Worm (Caenorhabditis elegans) whole organism, mixed stage, embryonic: ENCODE measurements around the gene gmpr-1.
A peak's percentile ranks its signal among the peaks of the same experiment; 100 is the strongest.

Experiments
- M03D4.4 ChIP-seq: sonication (generic microtip); optimal IDR thresholded peaks from 2 replicates; lab custom pipeline; 2017; ENCODE audit warnings: mild to moderate bottlenecking, missing genetic modification characterization, missing compliant biosample characterization
- bed-3 ChIP-seq: fragments of 200-800 bp; sonication (Bioruptor generic); optimal IDR thresholded peaks from 3 replicates; lab custom pipeline; 2018; ENCODE audit warnings: mild to moderate bottlenecking, missing genetic modification characterization, moderate library complexity, missing compliant biosample characterization
- blmp-1 ChIP-seq: fragments of 150-350 bp; optimal IDR thresholded peaks from 2 replicates; lab custom pipeline; 2014; ENCODE audit warnings: missing biosample characterization, missing genetic modification characterization
- ceh-39 ChIP-seq: fragments of 150-350 bp; optimal IDR thresholded peaks from 2 replicates; lab custom pipeline; 2014; ENCODE audit warnings: missing biosample characterization, missing genetic modification characterization
- ceh-43 ChIP-seq: fragments of 200-800 bp; sonication (Bioruptor generic); optimal IDR thresholded peaks from 2 replicates; lab custom pipeline; 2018; ENCODE audit warnings: mild to moderate bottlenecking, missing genetic modification characterization, moderate library complexity, missing compliant biosample characterization
- ces-1 ChIP-seq: fragments of 150-350 bp; optimal IDR thresholded peaks from 2 replicates; lab custom pipeline; 2014; ENCODE audit warnings: missing biosample characterization, missing genetic modification reagents, missing genetic modification characterization
- cnd-1 ChIP-seq: fragments of 200-800 bp; sonication (Bioruptor generic); optimal IDR thresholded peaks from 2 replicates; lab custom pipeline; 2018; ENCODE audit warnings: mild to moderate bottlenecking, missing genetic modification characterization, missing compliant biosample characterization
- drap-1 ChIP-seq: fragments of 200-800 bp; sonication (Bioruptor generic); optimal IDR thresholded peaks from 3 replicates; lab custom pipeline; 2018; ENCODE audit warnings: mild to moderate bottlenecking, missing genetic modification characterization, missing compliant biosample characterization
- elt-1 ChIP-seq: sonication (generic microtip); optimal IDR thresholded peaks from 2 replicates; lab custom pipeline; 2017; ENCODE audit warnings: missing genetic modification characterization, mild to moderate bottlenecking, missing compliant biosample characterization, antibody characterized with exemption, moderate library complexity, borderline replicate concordance; ENCODE audit not compliant: insufficient read depth
- flh-1 ChIP-seq: fragments of 200-800 bp; sonication (Bioruptor generic); optimal IDR thresholded peaks from 2 replicates; lab custom pipeline; 2018; ENCODE audit warnings: mild to moderate bottlenecking, missing genetic modification characterization, moderate library complexity, missing compliant biosample characterization
- ham-2 ChIP-seq: fragments of 200-800 bp; sonication (Bioruptor generic); optimal IDR thresholded peaks from 2 replicates; lab custom pipeline; 2018; ENCODE audit warnings: mild to moderate bottlenecking, missing genetic modification characterization, missing compliant biosample characterization
- hlh-1 ChIP-seq: fragments of 150-350 bp; optimal IDR thresholded peaks from 2 replicates; lab custom pipeline; 2014; ENCODE audit warnings: missing biosample characterization, missing genetic modification reagents, missing genetic modification characterization
- lin-13 ChIP-seq: fragments of 150-350 bp; optimal IDR thresholded peaks from 2 replicates; lab custom pipeline; 2014; ENCODE audit warnings: missing biosample characterization, missing genetic modification characterization
- lsy-2 ChIP-seq: fragments of 150-350 bp; optimal IDR thresholded peaks from 2 replicates; lab custom pipeline; 2014; ENCODE audit warnings: missing biosample characterization, missing genetic modification characterization
- mab-5 ChIP-seq: fragments of 150-350 bp; optimal IDR thresholded peaks from 2 replicates; lab custom pipeline; 2014; ENCODE audit warnings: missing biosample characterization, missing genetic modification characterization
- mep-1 ChIP-seq: fragments of 150-350 bp; optimal IDR thresholded peaks from 2 replicates; lab custom pipeline; 2017; ENCODE audit warnings: missing biosample characterization, missing genetic modification reagents, missing genetic modification characterization, inconsistent platforms
- mls-2 ChIP-seq: sonication (generic microtip); optimal IDR thresholded peaks from 2 replicates; lab custom pipeline; 2016; ENCODE audit warnings: mild to moderate bottlenecking, missing genetic modification characterization, moderate library complexity, missing compliant biosample characterization
- nhr-2 ChIP-seq: fragments of 150-350 bp; optimal IDR thresholded peaks from 2 replicates; lab custom pipeline; 2014; ENCODE audit warnings: missing biosample characterization, missing genetic modification characterization
- nhr-237 ChIP-seq: fragments of 150-350 bp; optimal IDR thresholded peaks from 2 replicates; lab custom pipeline; 2014; ENCODE audit warnings: missing biosample characterization, missing genetic modification characterization
- nhr-28 ChIP-seq: fragments of 150-350 bp; optimal IDR thresholded peaks from 2 replicates; lab custom pipeline; 2014; ENCODE audit warnings: missing biosample characterization, missing genetic modification characterization
- nhr-76 ChIP-seq: sonication (generic microtip); optimal IDR thresholded peaks from 2 replicates; lab custom pipeline; 2017; ENCODE audit warnings: missing biosample characterization, missing genetic modification characterization
- pha-4 ChIP-seq: fragments of 150-350 bp; optimal IDR thresholded peaks from 2 replicates; lab custom pipeline; 2018; ENCODE audit warnings: missing biosample characterization, missing genetic modification reagents, missing genetic modification characterization
- sem-2 ChIP-seq: fragments of 200-800 bp; sonication (Bioruptor generic); optimal IDR thresholded peaks from 2 replicates; lab custom pipeline; 2018; ENCODE audit warnings: mild to moderate bottlenecking, missing genetic modification characterization, missing compliant biosample characterization
- snpc-4 ChIP-seq: fragments of 150-350 bp; optimal IDR thresholded peaks from 2 replicates; lab custom pipeline; 2014; ENCODE audit warnings: missing biosample characterization, missing genetic modification characterization
- sptf-1 ChIP-seq: sonication (generic microtip); optimal IDR thresholded peaks from 2 replicates; lab custom pipeline; 2017; ENCODE audit warnings: mild to moderate bottlenecking, missing genetic modification characterization, moderate library complexity, missing compliant biosample characterization
- tbx-8 ChIP-seq: fragments of 200-800 bp; sonication (Bioruptor generic); optimal IDR thresholded peaks from 2 replicates; lab custom pipeline; 2018; ENCODE audit warnings: mild to moderate bottlenecking, missing genetic modification characterization, moderate library complexity, missing compliant biosample characterization
- unc-120 ChIP-seq: sonication (generic microtip); optimal IDR thresholded peaks from 2 replicates; lab custom pipeline; 2017; ENCODE audit warnings: missing genetic modification characterization, missing compliant biosample characterization; ENCODE audit not compliant: poor library complexity, severe bottlenecking
- unc-39 ChIP-seq: fragments of 150-350 bp; optimal IDR thresholded peaks from 2 replicates; lab custom pipeline; 2014; ENCODE audit warnings: missing biosample characterization, missing genetic modification characterization
- unc-62 ChIP-seq: fragments of 150-350 bp; optimal IDR thresholded peaks from 2 replicates; lab custom pipeline; 2014; ENCODE audit warnings: missing biosample characterization, missing genetic modification reagents, missing genetic modification characterization
- zip-8 ChIP-seq: fragments of 150-350 bp; optimal IDR thresholded peaks from 2 replicates; lab custom pipeline; 2014; ENCODE audit warnings: missing biosample characterization, missing genetic modification characterization
- ztf-11 ChIP-seq: fragments of 150-350 bp; optimal IDR thresholded peaks from 2 replicates; lab custom pipeline; 2014; ENCODE audit warnings: missing biosample characterization, missing genetic modification characterization

The gmpr-1 gene

DNA sequence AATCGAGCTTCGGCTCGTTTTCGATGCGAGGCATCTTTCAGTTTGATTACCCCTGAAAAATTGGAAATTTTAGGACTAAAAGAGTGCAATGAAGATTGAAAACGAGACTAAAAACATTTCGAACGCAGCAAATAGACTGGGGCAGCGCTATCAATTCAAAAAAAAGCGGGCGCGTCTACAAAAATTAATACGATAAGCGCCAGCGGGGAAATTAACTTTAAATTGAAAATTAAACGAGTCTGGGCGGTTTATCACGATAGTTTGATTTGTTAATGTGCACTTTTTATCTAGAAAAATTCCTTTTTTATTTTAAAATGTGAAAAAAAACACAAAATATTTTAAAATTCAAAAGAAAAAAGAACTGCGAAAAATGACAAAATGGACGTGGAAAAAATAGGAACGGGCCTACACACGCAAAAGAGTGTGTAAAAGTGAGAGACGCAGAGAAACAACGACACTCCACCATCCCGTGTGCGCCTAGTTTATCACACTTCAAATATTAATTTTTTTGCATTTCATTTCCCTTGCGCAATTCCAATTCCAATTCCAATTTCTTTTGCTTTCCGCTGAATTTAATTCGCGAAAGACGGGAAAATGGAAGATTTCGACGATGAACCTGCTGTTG is at the start of gene gmpr-1, which contains the start of gene fipp-1:
Gene gmpr-1 (minus strand): TSS at position 75 of the 625 bp plus-strand sequence.
Gene fipp-1 (plus strand): TSS at position 499 of the 625 bp plus-strand sequence.
- TF ChIP-seq nhr-237 (no peak), zip-8 (tag; lab: Kevin White, UChicago) (peak; percentile 0), pha-4 (tag; lab: Kevin White, UChicago) (peak; percentile 42), sem-2 (GFP tag; lab: Kevin White, UChicago) (no peak), nhr-28 (tag; lab: Kevin White, UChicago) (no peak), unc-39 (tag; lab: Kevin White, UChicago) (no peak), unc-62 (GFP tag; lab: Kevin White, UChicago) (no peak), ceh-39 (tag; lab: Kevin White, UChicago) (no peak), lin-13 (tag; lab: Kevin White, UChicago) (no peak), M03D4.4 (tag; lab: Kevin White, UChicago) (no peak), mep-1 (tag; lab: Kevin White, UChicago) (peak; percentile 54), ces-1 (peak; percentile 46), mab-5 (no peak), lsy-2 (tag; lab: Kevin White, UChicago) (peak; percentile 15), flh-1 (GFP tag; lab: Kevin White, UChicago) (no peak), ceh-43 (GFP tag; lab: Kevin White, UChicago) (no peak)

DNA sequence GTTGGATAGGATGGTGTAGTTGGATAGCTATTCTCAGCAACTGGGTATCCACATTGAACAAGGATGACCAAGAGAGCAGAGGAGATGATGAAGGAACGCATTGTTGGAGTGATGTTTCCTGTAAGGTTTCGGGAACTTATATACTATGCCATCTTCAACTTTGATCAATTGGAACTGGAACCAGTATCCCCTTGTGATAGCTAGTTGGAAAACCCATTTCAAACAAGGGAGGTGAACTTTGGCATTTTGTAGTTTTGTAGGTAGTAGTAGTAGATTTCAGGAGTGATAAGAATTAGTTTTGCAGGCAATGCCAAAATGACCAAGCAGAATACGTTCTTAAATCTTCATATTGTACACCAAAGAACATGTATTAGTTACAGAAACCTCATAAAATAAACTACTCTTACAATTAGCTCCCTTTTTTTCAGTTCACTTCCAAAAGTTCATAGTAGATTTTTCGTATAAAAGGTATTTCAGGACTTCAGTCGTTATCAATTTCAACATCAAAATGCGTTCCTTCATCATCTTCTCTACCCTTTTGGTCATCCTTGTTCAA is 48.7 kb upstream of the gmpr-1 start, which contains the start of the genes Y47D7A.7 and Y47D7A.2:
Gene Y47D7A.7 (minus strand): TSS at position 101 of the 556 bp plus-strand sequence.
Gene Y47D7A.2 (plus strand): TSS at position 506 of the 556 bp plus-strand sequence.
- TF ChIP-seq nhr-2 (tag; lab: Kevin White, UChicago): no peak
- TF ChIP-seq lsy-2 (tag; lab: Kevin White, UChicago): no peak
- TF ChIP-seq ces-1: no peak
- no peak for TF ChIP-seq bed-3 (GFP tag; lab: Kevin White, UChicago)
- TF ChIP-seq mls-2 (tag; lab: Kevin White, UChicago): no peak
- TF ChIP-seq ham-2: no peak
- no peak for TF ChIP-seq ceh-39 (tag; lab: Kevin White, UChicago)
- no peak for TF ChIP-seq mep-1 (tag; lab: Kevin White, UChicago)
- TF ChIP-seq blmp-1: no peak
- TF ChIP-seq tbx-8 (GFP tag; lab: Kevin White, UChicago): no peak
- no peak for TF ChIP-seq flh-1 (GFP tag; lab: Kevin White, UChicago)
- no peak for TF ChIP-seq cnd-1 (tag; lab: Kevin White, UChicago)
- no peak for TF ChIP-seq unc-39 (tag; lab: Kevin White, UChicago)
- TF ChIP-seq ceh-43 (GFP tag; lab: Kevin White, UChicago): no peak
- no peak for TF ChIP-seq nhr-237
- TF ChIP-seq pha-4 (tag; lab: Kevin White, UChicago): no peak
- TF ChIP-seq snpc-4 (tag; lab: Kevin White, UChicago): no peak

DNA sequence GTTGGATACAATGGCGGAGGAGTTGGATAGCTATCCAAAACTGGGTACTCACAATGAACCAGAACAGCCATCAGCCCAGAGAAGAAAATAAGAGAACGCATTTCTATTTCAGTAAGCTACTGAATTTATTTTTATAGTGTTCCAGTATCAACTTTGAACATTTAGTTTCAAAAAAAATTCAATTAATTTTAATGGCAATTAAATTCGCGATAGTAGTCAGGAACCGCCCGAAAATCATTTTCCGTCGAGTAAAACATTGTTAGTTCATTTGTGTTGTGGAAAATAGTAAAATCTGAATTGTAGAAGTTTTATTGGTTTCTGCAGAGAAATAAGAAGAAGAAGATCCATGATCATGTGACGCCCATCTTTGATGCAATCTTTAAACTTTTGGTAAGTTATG is 46.9 kb upstream of the gmpr-1 start, which contains the start of gene Y47D7A.6:
Gene Y47D7A.6 (minus strand): TSS at position 101 of the 400 bp plus-strand sequence.
- TF ChIP-seq hlh-1 (tag; lab: Kevin White, UChicago): no peak
- TF ChIP-seq nhr-28 (tag; lab: Kevin White, UChicago): no peak
- no peak for TF ChIP-seq cnd-1 (tag; lab: Kevin White, UChicago)
- TF ChIP-seq sptf-1: no peak
- TF ChIP-seq ham-2: no peak
- no peak for TF ChIP-seq tbx-8 (GFP tag; lab: Kevin White, UChicago)
- no peak for TF ChIP-seq blmp-1
- TF ChIP-seq ztf-11 (tag; lab: Kevin White, UChicago): no peak
- TF ChIP-seq unc-62 (GFP tag; lab: Kevin White, UChicago): no peak
- TF ChIP-seq nhr-2 (tag; lab: Kevin White, UChicago): no peak
- TF ChIP-seq sem-2 (GFP tag; lab: Kevin White, UChicago): no peak
- TF ChIP-seq unc-120 (tag; lab: Kevin White, UChicago): no peak
- TF ChIP-seq mab-5: no peak
- TF ChIP-seq drap-1 (GFP tag; lab: Kevin White, UChicago): no peak
- no peak for TF ChIP-seq M03D4.4 (tag; lab: Kevin White, UChicago)
- TF ChIP-seq lin-13 (tag; lab: Kevin White, UChicago): no peak
- TF ChIP-seq pha-4 (tag; lab: Kevin White, UChicago): no peak

DNA sequence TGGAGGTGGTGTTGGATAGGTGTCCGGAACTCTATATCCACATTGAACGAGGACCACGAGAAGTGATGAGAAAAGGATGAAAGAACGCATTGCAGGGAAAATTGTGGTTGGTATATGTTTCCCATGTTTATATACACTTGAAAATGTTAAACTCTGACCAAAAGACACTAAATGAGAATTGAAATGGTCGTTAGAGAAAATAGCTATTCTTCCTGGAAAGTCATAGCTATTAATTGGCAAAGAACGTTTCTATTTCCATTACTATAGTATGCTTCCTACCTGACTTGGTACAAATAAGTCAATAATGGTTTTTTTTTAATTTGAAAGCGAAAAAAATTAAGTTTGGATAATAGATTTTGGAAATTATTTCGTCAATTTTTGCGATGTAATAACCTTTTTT is 45.5 kb upstream of the gmpr-1 start, which contains the start of gene Y47D7A.18:
Gene Y47D7A.18 (minus strand): TSS at position 101 of the 400 bp plus-strand sequence.
- TF ChIP-seq lsy-2 (tag; lab: Kevin White, UChicago): no peak
- no peak for TF ChIP-seq sem-2 (GFP tag; lab: Kevin White, UChicago)
- no peak for TF ChIP-seq tbx-8 (GFP tag; lab: Kevin White, UChicago)
- TF ChIP-seq elt-1: no peak
- TF ChIP-seq blmp-1: no peak
- TF ChIP-seq flh-1 (GFP tag; lab: Kevin White, UChicago): no peak
- no peak for TF ChIP-seq nhr-76
- no peak for TF ChIP-seq unc-120 (tag; lab: Kevin White, UChicago)
- no peak for TF ChIP-seq ceh-43 (GFP tag; lab: Kevin White, UChicago)
- TF ChIP-seq unc-39 (tag; lab: Kevin White, UChicago): no peak
- TF ChIP-seq, all 35 proteins: peak for 0
